Worm (Caenorhabditis elegans): ENCODE results near the gene F32D8.7.

F32D8.7 gene

DNA sequence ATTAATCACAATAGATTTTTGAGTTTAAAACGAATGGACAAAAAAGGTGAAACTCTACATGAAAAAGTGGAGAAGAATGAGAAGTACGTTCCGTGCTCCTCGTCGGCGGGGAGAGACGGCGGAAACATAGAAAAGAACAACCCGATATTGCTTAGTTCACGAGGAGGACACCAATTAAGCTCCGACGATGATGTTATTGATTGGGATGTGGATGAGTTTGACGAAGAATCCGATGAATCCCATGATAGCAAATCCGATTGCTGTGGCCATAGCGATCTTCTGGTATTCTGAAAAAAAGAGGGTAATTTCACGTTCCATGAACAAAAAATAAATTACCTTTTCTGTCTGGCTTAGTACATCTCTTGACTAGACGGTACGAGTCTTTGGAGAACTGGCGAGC is 1.5 kb upstream of the F32D8.7 start:
- TF ChIP-seq efl-1 (optimal IDR thresholded peaks at IDR 0.05) (no peak), efl-1 (GFP tag; optimal IDR thresholded peaks at IDR 0.05 in 1 of 2) (peak in 1 of 2 experiments; percentile 90), lir-3 (tag; optimal IDR thresholded peaks at IDR 0.05; ENCODE audit: poor library complexity) (no peak)

- TF ChIP-seq lin-35 (GFP tag; optimal IDR thresholded peaks at IDR 0.05) = no peak
- no peak for TF ChIP-seq mab-9 (GFP tag; IDR thresholded peaks at IDR 0.05)
- no peak for TF ChIP-seq fkh-10 (GFP tag; optimal IDR thresholded peaks at IDR 0.05)
- no peak for TF ChIP-seq mep-1 (tag; optimal IDR thresholded peaks at IDR 0.05)
- TF ChIP-seq tbx-2 (tag; optimal IDR thresholded peaks at IDR 0.05) = no peak
Measured at ce11 chrV:10897106-10897171, 1.3 kb upstream of the F32D8.7 start, which contains the start of gene sec-61.G. TSS of gene sec-61.G (minus strand) at chrV:10897143.

ce11 chrV:10897172-10897571 is 1.1 kb upstream of the F32D8.7 start:
- TF ChIP-seq rnt-1 (tag; optimal IDR thresholded peaks at IDR 0.05) (peak; percentile 100), zip-4 (GFP tag; optimal IDR thresholded peaks at IDR 0.05) (peak; percentile 94), isw-1 (GFP tag; IDR thresholded peaks at IDR 0.05) (peak; percentile 96), ceh-88 (GFP tag; IDR thresholded peaks at IDR 0.05) (peak; percentile 96), ztf-11 (tag; optimal IDR thresholded peaks at IDR 0.05) (peak; percentile 56 to 97), efl-1 (optimal IDR thresholded peaks at IDR 0.05) (peak; percentile 100), efl-1 (GFP tag; optimal IDR thresholded peaks at IDR 0.05 in 1 of 2) (peak; percentile 100), snu-23 (GFP tag; optimal IDR thresholded peaks at IDR 0.05) (peak; percentile 99), nhr-237 (tag; optimal IDR thresholded peaks at IDR 0.05) (peak; percentile 94), egl-27 (tag; optimal IDR thresholded peaks at IDR 0.05) (peak; percentile 83 to 87), nhr-11 (tag; optimal IDR thresholded peaks at IDR 0.05) (peak; percentile 99), zag-1 (tag; optimal IDR thresholded peaks at IDR 0.05) (peak; percentile 94), mef-2 (tag; optimal IDR thresholded peaks at IDR 0.05) (peak; percentile 88), tlp-1 (tag; optimal IDR thresholded peaks at IDR 0.05) (no peak), sptf-1 (tag; optimal IDR thresholded peaks at IDR 0.05) (no peak), lin-39 (tag; optimal IDR thresholded peaks at IDR 0.05) (peak; percentile 97), pax-3 (tag; optimal IDR thresholded peaks at IDR 0.05) (peak; percentile 99), lin-35 (GFP tag; optimal IDR thresholded peaks at IDR 0.05) (peak; percentile 100), dpl-1 (GFP tag; optimal IDR thresholded peaks at IDR 0.05) (peak; percentile 100), jun-1 (tag; optimal IDR thresholded peaks at IDR 0.05) (peak; percentile 98), nhr-85 (tag) (peak; percentile 100), Y116A8C.19 (tag; optimal IDR thresholded peaks at IDR 0.05; ENCODE audit: borderline replicate concordance) (peak; percentile 59), tbx-2 (tag; optimal IDR thresholded peaks at IDR 0.05) (peak; percentile 99), nhr-90 (tag; optimal IDR thresholded peaks at IDR 0.05; ENCODE audit: poor library complexity) (peak; percentile 99), swsn-7 (tag; optimal IDR thresholded peaks at IDR 0.05) (peak; percentile 99), ceh-63 (GFP tag; optimal IDR thresholded peaks at IDR 0.05) (peak; percentile 89), ztf-4 (tag; optimal IDR thresholded peaks at IDR 0.05) (peak; percentile 96), lin-14 (GFP tag; optimal IDR thresholded peaks at IDR 0.05) (peak; percentile 99), sup-37 (GFP tag; optimal IDR thresholded peaks at IDR 0.05) (peak; percentile 97), unc-98 (GFP tag; IDR thresholded peaks at IDR 0.05) (peak; percentile 61; the same call in 1 of the 2 replicates), C04F5.9 (tag; optimal IDR thresholded peaks at IDR 0.05) (peak; percentile 96), egl-13 (tag; optimal IDR thresholded peaks at IDR 0.05) (peak; percentile 98), ceh-90 (tag; optimal IDR thresholded peaks at IDR 0.05) (peak; percentile 76), unc-130 (tag; optimal IDR thresholded peaks at IDR 0.05) (peak; percentile 99), nhr-84 (tag; optimal IDR thresholded peaks at IDR 0.05) (peak; percentile 45), nhr-20 (tag; optimal IDR thresholded peaks at IDR 0.05) (peak; percentile 99), snpc-4 (tag; optimal IDR thresholded peaks at IDR 0.05) (peak; percentile 93), nhr-76 (tag; optimal IDR thresholded peaks at IDR 0.05) (peak; percentile 99), blmp-1 (tag; optimal IDR thresholded peaks at IDR 0.05) (peak; percentile 92), F16B12.6 (tag; optimal IDR thresholded peaks at IDR 0.05) (peak; percentile 71), unc-30 (tag; optimal IDR thresholded peaks at IDR 0.05) (peak; percentile 25), hpl-2 (GFP tag; optimal IDR thresholded peaks at IDR 0.05) (peak; percentile 84), mep-1 (tag; optimal IDR thresholded peaks at IDR 0.05) (peak; percentile 99), fos-1 (tag; optimal IDR thresholded peaks at IDR 0.05) (peak; percentile 97), lsy-2 (tag; optimal IDR thresholded peaks at IDR 0.05) (peak; percentile 97), hlh-4 (tag; optimal IDR thresholded peaks at IDR 0.05) (peak; percentile 70), aha-1 (tag; optimal IDR thresholded peaks at IDR 0.05) (peak; percentile 97)
